Fruit fly (Drosophila melanogaster): Measurements from ENCODE around the gene PIG-P.
A peak's percentile ranks its signal among the peaks of the same experiment; 100 is the strongest.

PIG-P gene

DNA sequence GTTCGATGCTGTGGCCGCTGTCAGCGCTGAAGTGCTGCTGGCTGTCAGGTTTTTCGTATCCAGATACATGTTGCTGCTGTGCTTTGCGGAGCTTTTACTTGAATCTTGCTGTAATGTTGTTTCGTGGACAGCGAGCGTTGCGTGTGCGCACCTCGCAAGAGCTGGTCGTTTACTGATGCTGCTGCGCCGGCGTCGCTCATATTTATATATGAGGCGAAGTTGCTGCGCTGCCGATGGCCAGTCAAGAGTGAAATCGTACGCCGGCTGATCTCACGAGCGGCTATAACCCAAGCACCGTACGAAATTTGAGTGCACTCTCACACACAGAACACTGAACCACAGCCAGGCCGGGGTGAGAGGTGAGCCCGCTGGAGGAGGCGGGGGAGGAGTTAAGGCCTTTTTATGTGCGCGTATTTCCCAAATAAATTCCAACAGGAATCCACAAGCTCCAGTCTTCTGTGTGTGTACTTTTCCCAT, 40.7 kb downstream of the PIG-P start:
- no peak for TF ChIP-seq Rel (GFP tag; optimal IDR thresholded peaks at IDR 0.05)
- TF ChIP-seq Rel (tag; optimal IDR thresholded peaks at IDR 0.05), result peak; percentile 51
- no peak for TF ChIP-seq CG9705 (GFP tag; optimal IDR thresholded peaks at IDR 0.05)
- peak; percentile 42 for TF ChIP-seq Hr83 (GFP tag; optimal IDR thresholded peaks at IDR 0.05; ENCODE audit: poor library complexity, severe bottlenecking)
- no peak for TF ChIP-seq GATAd (GFP tag; optimal IDR thresholded peaks at IDR 0.05)

DNA sequence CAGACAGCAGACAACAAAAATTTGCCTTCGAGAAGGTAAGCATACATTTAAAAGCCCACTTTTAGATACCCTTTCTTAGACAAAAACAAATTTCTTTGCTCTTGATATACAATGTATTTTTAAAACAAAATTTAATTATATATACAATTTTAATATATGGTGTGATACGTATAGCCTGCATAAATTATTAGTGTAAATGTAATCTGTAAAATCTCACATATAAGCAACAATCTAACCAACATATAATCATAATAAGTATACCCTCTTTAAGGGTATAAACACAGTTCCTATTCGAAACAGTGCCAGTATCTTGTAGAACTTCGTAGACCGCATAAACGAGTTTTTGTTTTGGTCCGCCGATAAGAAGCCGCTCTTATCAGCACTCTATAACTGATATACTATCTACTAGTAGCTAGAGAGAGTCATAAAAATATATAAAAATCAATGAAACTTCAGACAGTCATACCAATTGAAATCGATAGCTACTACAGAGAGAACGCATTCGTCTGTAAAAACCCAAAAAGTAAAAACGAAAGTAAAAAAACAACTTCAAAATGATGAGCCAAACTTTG, 43.7 kb downstream of the PIG-P start, which contains the start of gene Kaz-m1:
TSS of gene Kaz-m1 (plus strand) at position 460 of the 572 bp plus-strand sequence.
- TF ChIP-seq lola (GFP tag; optimal IDR thresholded peaks at IDR 0.05), result no peak
- peak; percentile 17 for TF ChIP-seq br (GFP tag; optimal IDR thresholded peaks at IDR 0.05)
- TF ChIP-seq foxo (GFP tag; optimal IDR thresholded peaks at IDR 0.05), result peak in 1 of 2 experiments; percentile 28
- TF ChIP-seq HLH106 (tag; optimal IDR thresholded peaks at IDR 0.05), result peak; percentile 10
- TF ChIP-seq rgr (GFP tag; optimal IDR thresholded peaks at IDR 0.05), result peak; percentile 8

dm6 chr3R:26013664-26013948, 44.4 kb downstream of the PIG-P start:
- TF ChIP-seq OdsH (GFP tag; optimal IDR thresholded peaks at IDR 0.05) (no peak), Rel (GFP tag; optimal IDR thresholded peaks at IDR 0.05) (no peak), Rel (tag; optimal IDR thresholded peaks at IDR 0.05) (peak; percentile 31)

dm6 chr3R:26012801-26013663, 45.0 kb downstream of the PIG-P start:
- no peak for TF ChIP-seq CG9705 (GFP tag; optimal IDR thresholded peaks at IDR 0.05)
- peak; percentile 3 for TF ChIP-seq tai (GFP tag; optimal IDR thresholded peaks at IDR 0.05)
- no peak for TF ChIP-seq dl (GFP tag; optimal IDR thresholded peaks at IDR 0.05; ENCODE audit: insufficient read depth in 1 of 2, partially characterized antibody in 2 of 2)
- no peak for TF ChIP-seq Hnf4 (GFP tag; optimal IDR thresholded peaks at IDR 0.05)
- peak; percentile 45 for TF ChIP-seq rgr (GFP tag; optimal IDR thresholded peaks at IDR 0.05)
- TF ChIP-seq Vsx2 (GFP tag; optimal IDR thresholded peaks at IDR 0.05; ENCODE audit: partially characterized antibody), result no peak
- TF ChIP-seq Dfd (GFP tag; optimal IDR thresholded peaks at IDR 0.05), result no peak
- no peak for TF ChIP-seq br (GFP tag; optimal IDR thresholded peaks at IDR 0.05)
- TF ChIP-seq dmrt93B (GFP tag; optimal IDR thresholded peaks at IDR 0.05), result no peak
- TF ChIP-seq HLH106 (tag; optimal IDR thresholded peaks at IDR 0.05), result peak; percentile 59
- TF ChIP-seq h (GFP tag; optimal IDR thresholded peaks at IDR 0.05), result peak; percentile 6
- TF ChIP-seq ey (GFP tag; optimal IDR thresholded peaks at IDR 0.05), result no peak
- TF ChIP-seq Dif (GFP tag; optimal IDR thresholded peaks at IDR 0.05; ENCODE audit: partially characterized antibody), result no peak
- no peak for TF ChIP-seq sage (GFP tag; optimal IDR thresholded peaks at IDR 0.05)
- no peak for TF ChIP-seq Myc (optimal IDR thresholded peaks at IDR 0.05)
- peak; percentile 49 for TF ChIP-seq OdsH (GFP tag; optimal IDR thresholded peaks at IDR 0.05)
- TF ChIP-seq woc (GFP tag; optimal IDR thresholded peaks at IDR 0.05), result peak; percentile 36
- TF ChIP-seq dsf (GFP tag; optimal IDR thresholded peaks at IDR 0.05; ENCODE audit: borderline replicate concordance), result no peak
- TF ChIP-seq jim (GFP tag; optimal IDR thresholded peaks at IDR 0.05), result no peak
- TF ChIP-seq Jra (GFP tag; optimal IDR thresholded peaks at IDR 0.05), result no peak
- no peak for TF ChIP-seq pan (optimal IDR thresholded peaks at IDR 0.05)
- TF ChIP-seq usp (GFP tag; optimal IDR thresholded peaks at IDR 0.05), result no peak
- TF ChIP-seq Mio (GFP tag; optimal IDR thresholded peaks at IDR 0.05), result no peak
- TF ChIP-seq GATAd (GFP tag; optimal IDR thresholded peaks at IDR 0.05), result no peak
- no peak for TF ChIP-seq Abd-B (GFP tag; optimal IDR thresholded peaks at IDR 0.05)
- peak; percentile 28 for TF ChIP-seq brk (GFP tag; optimal IDR thresholded peaks at IDR 0.05)
- peak in 1 of 2 experiments; percentile 44 for TF ChIP-seq foxo (GFP tag; optimal IDR thresholded peaks at IDR 0.05)
- no peak for TF ChIP-seq sv (GFP tag; optimal IDR thresholded peaks at IDR 0.05)
- peak; percentile 53 for TF ChIP-seq psq (GFP tag; optimal IDR thresholded peaks at IDR 0.05)
- TF ChIP-seq N (GFP tag; optimal IDR thresholded peaks at IDR 0.05), result no peak
- TF ChIP-seq Sp1 (GFP tag; optimal IDR thresholded peaks at IDR 0.05), result peak; percentile 60
- no peak for TF ChIP-seq CG32264 (GFP tag; optimal IDR thresholded peaks at IDR 0.05)
- no peak for TF ChIP-seq CrebA (GFP tag; optimal IDR thresholded peaks at IDR 0.05; ENCODE audit: borderline replicate concordance)
- peak; percentile 38 for TF ChIP-seq fru (GFP tag; optimal IDR thresholded peaks at IDR 0.05)

Measured in whole organism, wandering third instar larva.